Worm (Caenorhabditis elegans) whole organism, late embryonic: ENCODE results near the gene kqt-2.

Experiments
- C38D4.7 ChIP-seq: fragments of 200-800 bp; sonication (Bioruptor generic); optimal IDR thresholded peaks from 2 replicates; lab custom pipeline; 2018; ENCODE audit warnings: mild to moderate bottlenecking, missing genetic modification characterization, moderate library complexity, missing compliant biosample characterization
- ama-1 ChIP-seq: fragments of 150-350 bp; optimal IDR thresholded peaks from 2 replicates; lab custom pipeline; 2014
- ceh-19 ChIP-seq: fragments of 200-800 bp; sonication (Bioruptor generic); optimal IDR thresholded peaks from 2 replicates; lab custom pipeline; 2018; ENCODE audit warnings: mild to moderate bottlenecking, missing genetic modification characterization, missing compliant biosample characterization
- ceh-6 ChIP-seq: fragments of 200-800 bp; sonication (Bioruptor generic); optimal IDR thresholded peaks from 2 replicates; lab custom pipeline; 2018; ENCODE audit warnings: mild to moderate bottlenecking, missing genetic modification characterization, missing compliant biosample characterization
- che-1 ChIP-seq: sonication (generic microtip); optimal IDR thresholded peaks from 2 replicates; lab custom pipeline; 2016; ENCODE audit warnings: mild to moderate bottlenecking, missing genetic modification characterization, missing compliant biosample characterization
- elt-2 ChIP-seq: sonication (generic microtip); optimal IDR thresholded peaks from 2 replicates; lab custom pipeline; 2016; ENCODE audit warnings: missing genetic modification reagents, missing genetic modification characterization, missing compliant biosample characterization
- ets-4 ChIP-seq: sonication (generic microtip); optimal IDR thresholded peaks from 2 replicates; lab custom pipeline; 2016; ENCODE audit warnings: missing genetic modification characterization, missing compliant biosample characterization
- lin-11 ChIP-seq: fragments of 200-800 bp; sonication (Bioruptor generic); optimal IDR thresholded peaks from 2 replicates; lab custom pipeline; 2018; ENCODE audit warnings: mild to moderate bottlenecking, missing genetic modification characterization, missing compliant biosample characterization
- nhr-11 ChIP-seq: fragments of 150-350 bp; optimal IDR thresholded peaks from 2 replicates; lab custom pipeline; 2014; ENCODE audit warnings: missing biosample characterization, missing genetic modification characterization
- pha-4 ChIP-seq: fragments of 150-350 bp; optimal IDR thresholded peaks from 2 replicates; lab custom pipeline; 2018; ENCODE audit warnings: missing biosample characterization, missing genetic modification reagents, missing genetic modification characterization
- pqm-1 ChIP-seq: sonication (generic microtip); optimal IDR thresholded peaks from 2 replicates; lab custom pipeline; 2016; ENCODE audit warnings: missing genetic modification characterization, missing compliant biosample characterization
- unc-86 ChIP-seq: sonication (generic microtip); optimal IDR thresholded peaks from 2 replicates; lab custom pipeline; 2016; ENCODE audit warnings: missing genetic modification characterization, missing compliant biosample characterization

ce11 chrX:8214424-8215115, 31.6 kb downstream of the kqt-2 start, which contains the start of gene C47D2.1:
- TF ChIP-seq C38D4.7 (GFP tag; lab: Kevin White, UChicago) (no peak), ama-1 (no peak), ets-4 (tag; lab: Kevin White, UChicago) (no peak), lin-11 (tag; lab: Kevin White, UChicago) (no peak), che-1 (tag; lab: Kevin White, UChicago) (no peak), nhr-11 (tag; lab: Kevin White, UChicago) (no peak), unc-86 (no peak), ceh-19 (GFP tag; lab: Kevin White, UChicago) (no peak), pha-4 (no peak), ceh-6 (GFP tag; lab: Kevin White, UChicago) (no peak), elt-2 (tag; lab: Kevin White, UChicago) (no peak), pqm-1 (tag; lab: Kevin White, UChicago) (no peak)
